Worm (Caenorhabditis elegans) whole organism, L1 larva: ENCODE measurements around the gene Y75B8A.44.

ENCODE experiments used
- C16A3.4 ChIP-seq: fragments of 150-350 bp; optimal IDR thresholded peaks from 2 replicates; lab custom pipeline; 2014; ENCODE audit warnings: missing biosample characterization, missing genetic modification characterization
- C34B4.2 ChIP-seq: sonication (generic microtip); optimal IDR thresholded peaks from 2 replicates; lab custom pipeline; 2017; ENCODE audit warnings: mild to moderate bottlenecking, missing genetic modification characterization, missing compliant biosample characterization
- F16B12.6 ChIP-seq: fragments of 150-350 bp; optimal IDR thresholded peaks from 2 replicates; lab custom pipeline; 2014; ENCODE audit warnings: missing biosample characterization, missing genetic modification characterization
- aha-1 ChIP-seq: fragments of 150-350 bp; optimal IDR thresholded peaks from 2 replicates; lab custom pipeline; 2014; ENCODE audit warnings: missing biosample characterization, missing genetic modification characterization
- alr-1 ChIP-seq: fragments of 200-800 bp; sonication (Bioruptor generic); optimal IDR thresholded peaks from 2 replicates; lab custom pipeline; 2018; ENCODE audit warnings: borderline replicate concordance, mild to moderate bottlenecking, missing genetic modification characterization, missing compliant biosample characterization
- aly-2 ChIP-seq: fragments of 150-350 bp; optimal IDR thresholded peaks from 2 replicates; lab custom pipeline; 2014; ENCODE audit warnings: missing biosample characterization, missing genetic modification characterization
- ama-1 ChIP-seq: fragments of 150-350 bp; optimal IDR thresholded peaks from 2 replicates; lab custom pipeline; 2014
- ceh-82 ChIP-seq, 3 experiments: fragments of 150-350 bp in 1 of 3; sonication (generic microtip) in 2 of 3; optimal IDR thresholded peaks; 2 replicates each; lab custom pipeline; 2014 to 2017; ENCODE audit warnings: missing biosample characterization in 3 of 3, missing genetic modification characterization in 3 of 3
- ces-1 ChIP-seq: fragments of 150-350 bp; optimal IDR thresholded peaks from 2 replicates; lab custom pipeline; 2014; ENCODE audit warnings: missing biosample characterization, missing genetic modification reagents, missing genetic modification characterization
- dpl-1 ChIP-seq, 3 experiments: fragments of 150-350 bp in 2 of 3; sonication (generic microtip) in 1 of 3; optimal IDR thresholded peaks; 2 replicates each; lab custom pipeline; 2014 to 2017; ENCODE audit warnings: missing biosample characterization in 3 of 3, missing genetic modification characterization in 3 of 3, missing genetic modification reagents in 3 of 3
- dsc-1 ChIP-seq: sonication (generic microtip); optimal IDR thresholded peaks from 2 replicates; lab custom pipeline; 2016; ENCODE audit warnings: mild to moderate bottlenecking, missing genetic modification characterization, missing compliant biosample characterization
- efl-1 ChIP-seq, 4 experiments: fragments of 150-350 bp; optimal IDR thresholded peaks in 3 of 4; peaks in 1 of 4; 1 replicate in 1 of 4; 2 replicates in 3 of 4; lab custom pipeline; 2014; ENCODE audit warnings: missing biosample characterization in 2 of 4, missing genetic modification characterization in 2 of 4, missing genetic modification reagents in 2 of 4
- efl-3 ChIP-seq: fragments of 200-800 bp; sonication (Bioruptor generic); optimal IDR thresholded peaks from 2 replicates; lab custom pipeline; 2018; ENCODE audit warnings: mild to moderate bottlenecking, missing genetic modification characterization, missing compliant biosample characterization
- egl-13 ChIP-seq: sonication (generic microtip); optimal IDR thresholded peaks from 2 replicates; lab custom pipeline; 2016; ENCODE audit warnings: missing genotype, missing genetic modification reagents, missing genetic modification characterization, missing compliant biosample characterization
- egl-27 ChIP-seq, 2 experiments: fragments of 150-350 bp in 1 of 2; sonication (generic microtip); optimal IDR thresholded peaks; 3 replicates each; lab custom pipeline; 2017 to 2018; ENCODE audit warnings: missing biosample characterization in 2 of 2, missing genetic modification characterization in 2 of 2, missing genetic modification reagents in 2 of 2
- ets-5 ChIP-seq: fragments of 200-800 bp; sonication (Bioruptor generic); IDR thresholded peaks from 2 replicates; pipeline ENCODE4 v1.3.6; 2022; ENCODE audit warnings: missing genetic modification characterization, missing compliant biosample characterization
- fkh-4 ChIP-seq: sonication (generic microtip); optimal IDR thresholded peaks from 2 replicates; lab custom pipeline; 2016; ENCODE audit warnings: missing compliant biosample characterization, missing genetic modification characterization, borderline replicate concordance
- fkh-8 ChIP-seq: sonication (generic microtip); optimal IDR thresholded peaks from 2 replicates; lab custom pipeline; 2016; ENCODE audit warnings: mild to moderate bottlenecking, missing genetic modification characterization, missing compliant biosample characterization
- irx-1 ChIP-seq: sonication (generic microtip); optimal IDR thresholded peaks from 2 replicates; lab custom pipeline; 2016; ENCODE audit warnings: missing genetic modification characterization, missing compliant biosample characterization
- isw-1 ChIP-seq: fragments of 200-800 bp; sonication (Bioruptor generic); IDR thresholded peaks from 2 replicates; pipeline ENCODE4 v1.3.6; 2022; ENCODE audit warnings: missing genetic modification characterization, missing compliant biosample characterization
- lin-15B ChIP-seq: fragments of 150-350 bp; sonication (generic microtip); optimal IDR thresholded peaks from 3 replicates; lab custom pipeline; 2014; ENCODE audit warnings: missing biosample characterization, missing genetic modification characterization
- lin-39 ChIP-seq: fragments of 150-350 bp; optimal IDR thresholded peaks from 2 replicates; lab custom pipeline; 2014; ENCODE audit warnings: missing biosample characterization, missing genetic modification reagents, missing genetic modification characterization
- lir-3 ChIP-seq: sonication (generic microtip); optimal IDR thresholded peaks from 2 replicates; lab custom pipeline; 2016; ENCODE audit warnings: mild to moderate bottlenecking, missing genetic modification characterization, moderate library complexity, missing compliant biosample characterization; ENCODE audit not compliant: poor library complexity
- mep-1 ChIP-seq: fragments of 150-350 bp; optimal IDR thresholded peaks from 2 replicates; lab custom pipeline; 2014; ENCODE audit warnings: missing biosample characterization, missing genetic modification characterization
- nhr-19 ChIP-seq: fragments of 200-800 bp; sonication (Bioruptor generic); conservative IDR thresholded peaks from 2 replicates; pipeline ENCODE4 v1.3.6; 2022; ENCODE audit warnings: missing genetic modification characterization, missing compliant biosample characterization
- nhr-20 ChIP-seq: sonication (generic microtip); optimal IDR thresholded peaks from 2 replicates; lab custom pipeline; 2016; ENCODE audit warnings: mild to moderate bottlenecking, missing genetic modification characterization, missing compliant biosample characterization
- nhr-28 ChIP-seq: fragments of 150-350 bp; optimal IDR thresholded peaks from 2 replicates; lab custom pipeline; 2014; ENCODE audit warnings: missing biosample characterization, missing genetic modification characterization
- nhr-71 ChIP-seq: sonication (generic microtip); optimal IDR thresholded peaks from 2 replicates; lab custom pipeline; 2016; ENCODE audit warnings: mild to moderate bottlenecking, missing genetic modification characterization, moderate library complexity, missing compliant biosample characterization
- nhr-76 ChIP-seq: sonication (generic microtip); optimal IDR thresholded peaks from 2 replicates; lab custom pipeline; 2017; ENCODE audit warnings: missing biosample characterization, missing genetic modification characterization
- nhr-77 ChIP-seq: fragments of 150-350 bp; optimal IDR thresholded peaks from 2 replicates; lab custom pipeline; 2014; ENCODE audit warnings: missing biosample characterization, missing genetic modification characterization
- nhr-85 ChIP-seq: sonication (generic microtip); peaks from one replicate; lab custom pipeline; 2016; ENCODE audit warnings: missing genetic modification characterization, inconsistent platforms, missing compliant biosample characterization
- nhr-90 ChIP-seq: sonication (generic microtip); optimal IDR thresholded peaks from 2 replicates; lab custom pipeline; 2016; ENCODE audit warnings: mild to moderate bottlenecking, missing genetic modification characterization, missing compliant biosample characterization; ENCODE audit not compliant: poor library complexity
- pax-3 ChIP-seq: fragments of 200-800 bp; sonication (Bioruptor generic); optimal IDR thresholded peaks from 2 replicates; lab custom pipeline; 2018; ENCODE audit warnings: mild to moderate bottlenecking, missing genetic modification characterization, moderate library complexity, missing compliant biosample characterization
- skn-1 ChIP-seq: fragments of 150-350 bp; optimal IDR thresholded peaks from 2 replicates; lab custom pipeline; 2014; ENCODE audit warnings: missing biosample characterization, missing genetic modification characterization
- snpc-4 ChIP-seq: fragments of 150-350 bp; optimal IDR thresholded peaks from 2 replicates; lab custom pipeline; 2014; ENCODE audit warnings: missing biosample characterization, missing genetic modification characterization
- sox-4 ChIP-seq: sonication (generic microtip); optimal IDR thresholded peaks from 2 replicates; lab custom pipeline; 2016; ENCODE audit warnings: missing genetic modification characterization, missing compliant biosample characterization
- sptf-1 ChIP-seq: fragments of 150-350 bp; optimal IDR thresholded peaks from 2 replicates; lab custom pipeline; 2014; ENCODE audit warnings: missing biosample characterization, missing genetic modification characterization
- sup-37 ChIP-seq: fragments of 200-800 bp; sonication (Bioruptor generic); optimal IDR thresholded peaks from 2 replicates; lab custom pipeline; 2018; ENCODE audit warnings: mild to moderate bottlenecking, missing genetic modification characterization, missing compliant biosample characterization
- swsn-7 ChIP-seq: sonication (generic microtip); optimal IDR thresholded peaks from 2 replicates; lab custom pipeline; 2016; ENCODE audit warnings: missing genetic modification characterization, missing compliant biosample characterization
- tlp-1 ChIP-seq: fragments of 150-350 bp; optimal IDR thresholded peaks from 2 replicates; lab custom pipeline; 2014; ENCODE audit warnings: missing biosample characterization, missing genetic modification characterization
- unc-130 ChIP-seq: fragments of 150-350 bp; optimal IDR thresholded peaks from 2 replicates; lab custom pipeline; 2017; ENCODE audit warnings: missing biosample characterization, missing genetic modification characterization, inconsistent platforms
- unc-86 ChIP-seq: sonication (generic microtip); optimal IDR thresholded peaks from 2 replicates; lab custom pipeline; 2016; ENCODE audit warnings: missing genetic modification characterization, missing compliant biosample characterization
- xbp-1 ChIP-seq: sonication (generic microtip); optimal IDR thresholded peaks from 2 replicates; lab custom pipeline; 2016; ENCODE audit warnings: missing genetic modification characterization, missing compliant biosample characterization
- zag-1 ChIP-seq: fragments of 150-350 bp; optimal IDR thresholded peaks from 2 replicates; lab custom pipeline; 2014; ENCODE audit warnings: missing biosample characterization, missing genetic modification characterization
- zip-4 ChIP-seq: fragments of 200-800 bp; sonication (Bioruptor generic); optimal IDR thresholded peaks from 2 replicates; lab custom pipeline; 2018; ENCODE audit warnings: mild to moderate bottlenecking, missing genetic modification characterization, moderate library complexity, missing compliant biosample characterization
- ztf-11 ChIP-seq, 2 experiments: sonication (generic microtip); optimal IDR thresholded peaks; 2 replicates each; lab custom pipeline; 2016 to 2017; ENCODE audit warnings: missing genetic modification characterization in 2 of 2, missing biosample characterization in 1 of 2, missing compliant biosample characterization in 1 of 2

Gene Y75B8A.44

DNA sequence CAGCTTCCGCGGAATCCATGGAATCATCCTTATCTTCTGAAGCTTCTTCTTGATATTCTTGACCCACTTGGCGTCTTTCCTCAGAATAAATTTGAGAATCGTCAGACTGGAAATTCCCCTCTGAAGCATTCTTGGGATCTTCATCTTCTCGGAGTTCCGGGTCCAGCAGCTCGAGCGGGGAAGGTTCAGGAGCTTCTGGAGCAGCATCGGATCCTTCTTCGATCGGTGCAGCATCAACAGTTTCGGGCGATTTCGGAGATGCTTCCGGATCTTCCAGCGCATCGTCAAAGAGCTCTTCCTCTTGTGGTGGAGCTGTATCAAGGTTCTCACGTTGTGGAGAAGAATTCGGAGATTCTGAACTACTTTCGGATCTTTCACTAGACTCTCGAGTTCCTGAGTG is 13.3 kb downstream of the Y75B8A.44 start:
- TF ChIP-seq efl-1 (optimal IDR thresholded peaks at IDR 0.05; lab: Kevin White, UChicago) (no peak), efl-1 (GFP tag; optimal IDR thresholded peaks at IDR 0.05 in 1 of 2; lab: Kevin White, UChicago) (no peak), efl-3 (no peak), egl-13 (no peak), unc-130 (no peak), aha-1 (tag; lab: Kevin White, UChicago) (no peak), ets-5 (no peak), fkh-4 (tag; lab: Kevin White, UChicago) (no peak), F16B12.6 (no peak), sup-37 (no peak), nhr-76 (no peak)
- TF ChIP-seq, all 84 proteins: peak for 0

DNA sequence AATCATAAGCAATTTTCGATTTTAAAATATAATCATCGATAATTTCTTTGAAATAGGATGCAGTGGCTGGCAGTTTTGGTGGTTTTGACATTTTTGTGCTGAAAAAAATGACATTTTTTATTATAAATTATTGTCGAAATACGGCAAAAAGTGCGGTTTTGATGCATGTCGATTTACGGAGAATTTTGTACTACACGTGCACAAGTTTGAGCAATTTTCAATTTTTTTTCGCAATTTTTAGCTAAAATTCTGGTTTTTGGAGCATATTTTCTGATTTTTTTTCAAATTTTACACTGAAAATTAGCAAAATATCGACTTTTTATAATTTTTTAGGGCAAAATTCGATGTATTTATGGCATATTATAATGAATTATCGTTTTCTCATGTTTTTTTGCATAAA is 21.3 kb downstream of the Y75B8A.44 start, which contains the start of gene Y75B8A.13:
Gene Y75B8A.13 (minus strand): TSS at position 101 of the 400 bp plus-strand sequence.
- TF ChIP-seq sox-4 (tag; lab: Kevin White, UChicago) (no peak), zag-1 (no peak), dsc-1 (tag; lab: Kevin White, UChicago) (no peak), nhr-77 (tag; lab: Kevin White, UChicago) (no peak), nhr-76 (no peak), xbp-1 (no peak), alr-1 (tag; lab: Kevin White, UChicago) (no peak)

DNA sequence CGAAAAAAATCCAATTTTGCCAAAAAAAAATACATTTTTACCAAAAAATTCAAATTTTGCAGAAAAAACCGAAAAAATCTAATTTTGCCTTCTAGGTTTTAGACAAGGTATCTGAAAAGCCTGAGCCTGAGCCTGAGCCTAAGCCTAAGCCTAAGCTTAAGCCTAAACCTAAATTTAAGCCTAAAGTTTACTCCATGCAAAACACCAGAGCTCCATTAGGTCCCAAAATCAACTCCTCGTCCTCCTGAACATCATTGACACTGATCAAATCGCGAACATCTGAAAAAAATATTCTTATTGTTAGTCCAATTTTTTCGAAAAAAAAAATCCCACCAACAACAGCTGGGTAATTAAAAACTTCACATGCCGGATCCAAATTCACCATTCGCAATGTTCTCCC is 23.8 kb downstream of the Y75B8A.44 start:
- TF ChIP-seq swsn-7 (tag; lab: Kevin White, UChicago) = no peak
- TF ChIP-seq efl-1 (optimal IDR thresholded peaks at IDR 0.05; lab: Kevin White, UChicago) = no peak
- TF ChIP-seq efl-1 (GFP tag; optimal IDR thresholded peaks at IDR 0.05 in 1 of 2; lab: Kevin White, UChicago) = peak in 1 of 2 experiments; percentile 53

ce11 chrIII:12218633-12219097 is 24.4 kb downstream of the Y75B8A.44 start, which contains the start of the genes gex-4 and gphr-1:
Gene gex-4 (minus strand): TSS chrIII:12218634.
Gene gphr-1 (plus strand): TSS chrIII:12219047.
- TF ChIP-seq nhr-28 (tag; lab: Kevin White, UChicago) (no peak), egl-27 (tag; optimal IDR thresholded peaks at IDR 0.05; lab: Kevin White, UChicago) (no peak), lin-15B (peak; percentile 68), nhr-20 (tag; lab: Kevin White, UChicago) (peak; percentile 41), aly-2 (tag; lab: Kevin White, UChicago) (no peak), irx-1 (no peak), nhr-71 (tag; lab: Kevin White, UChicago) (no peak), nhr-19 (GFP tag; lab: Robert Waterston, UW) (peak; percentile 38), ets-5 (no peak), lin-39 (tag; lab: Kevin White, UChicago) (no peak), ama-1 (lab: Kevin White, UChicago) (no peak), unc-130 (no peak), C34B4.2 (tag; lab: Kevin White, UChicago) (no peak), dpl-1 (GFP tag; optimal IDR thresholded peaks at IDR 0.05; lab: Kevin White, UChicago) (peak; percentile 46 to 70 (median 49)), sptf-1 (no peak), isw-1 (peak; percentile 63), xbp-1 (peak; percentile 63), tlp-1 (no peak), swsn-7 (tag; lab: Kevin White, UChicago) (peak; percentile 57), skn-1 (tag; lab: Kevin White, UChicago) (peak; percentile 38), dsc-1 (tag; lab: Kevin White, UChicago) (no peak), fkh-8 (tag; lab: Kevin White, UChicago) (peak; percentile 79), efl-1 (optimal IDR thresholded peaks at IDR 0.05; lab: Kevin White, UChicago) (peak; percentile 48 to 60), efl-1 (GFP tag; optimal IDR thresholded peaks at IDR 0.05 in 1 of 2; lab: Kevin White, UChicago) (peak; percentile 67 to 96), zip-4 (GFP tag; lab: Kevin White, UChicago) (no peak), ztf-11 (tag; optimal IDR thresholded peaks at IDR 0.05; lab: Kevin White, UChicago) (peak in 1 of 2 experiments; percentile 49), mep-1 (tag; lab: Kevin White, UChicago) (peak; percentile 61), C16A3.4 (peak; percentile 63), ceh-82 (tag; optimal IDR thresholded peaks at IDR 0.05; lab: Kevin White, UChicago) (peak in 1 of 3 experiments; percentile 31), snpc-4 (no peak), nhr-90 (no peak), ces-1 (GFP tag; lab: Kevin White, UChicago) (no peak), nhr-77 (tag; lab: Kevin White, UChicago) (no peak), lir-3 (tag; lab: Kevin White, UChicago) (no peak), unc-86 (peak; percentile 38), pax-3 (tag; lab: Kevin White, UChicago) (peak; percentile 70), efl-3 (no peak), nhr-85 (peak; percentile 68)
